Fruit fly (Drosophila melanogaster) S2 (cell line): Measurements from ENCODE around the gene CG7974.

ENCODE experiments used
- CG8478 ChIP-seq: fragments of >200 bp; optimal IDR thresholded peaks from 2 replicates; lab custom pipeline; 2018
- CTCF ChIP-seq, 2 experiments: fragments of >200 bp; optimal IDR thresholded peaks; 2 replicates each; lab custom pipeline; 2018

dm6 chr3L:1692122-1692786 is 27.3 kb downstream of the CG7974 start:
- TF ChIP-seq CG8478 (lab: Kevin White, UChicago), result no peak
- TF ChIP-seq CTCF (optimal IDR thresholded peaks at IDR 0.05; lab: Kevin White, UChicago), result no peak
